Worm (Caenorhabditis elegans) whole organism, mixed stage, embryonic: ENCODE results near the gene wdr-20.

Source experiments
- M03D4.4 ChIP-seq: sonication (generic microtip); optimal IDR thresholded peaks from 2 replicates; lab custom pipeline; 2017; ENCODE audit warnings: mild to moderate bottlenecking, missing genetic modification characterization, missing compliant biosample characterization
- bed-3 ChIP-seq: fragments of 200-800 bp; sonication (Bioruptor generic); optimal IDR thresholded peaks from 3 replicates; lab custom pipeline; 2018; ENCODE audit warnings: mild to moderate bottlenecking, missing genetic modification characterization, moderate library complexity, missing compliant biosample characterization
- blmp-1 ChIP-seq: fragments of 150-350 bp; optimal IDR thresholded peaks from 2 replicates; lab custom pipeline; 2014; ENCODE audit warnings: missing biosample characterization, missing genetic modification characterization
- ceh-39 ChIP-seq: fragments of 150-350 bp; optimal IDR thresholded peaks from 2 replicates; lab custom pipeline; 2014; ENCODE audit warnings: missing biosample characterization, missing genetic modification characterization
- ceh-43 ChIP-seq: fragments of 200-800 bp; sonication (Bioruptor generic); optimal IDR thresholded peaks from 2 replicates; lab custom pipeline; 2018; ENCODE audit warnings: mild to moderate bottlenecking, missing genetic modification characterization, moderate library complexity, missing compliant biosample characterization
- ceh-83 ChIP-seq: fragments of 200-800 bp; sonication (Bioruptor generic); optimal IDR thresholded peaks from 2 replicates; lab custom pipeline; 2018; ENCODE audit warnings: mild to moderate bottlenecking, missing genetic modification characterization, missing compliant biosample characterization
- cnd-1 ChIP-seq: fragments of 200-800 bp; sonication (Bioruptor generic); optimal IDR thresholded peaks from 2 replicates; lab custom pipeline; 2018; ENCODE audit warnings: mild to moderate bottlenecking, missing genetic modification characterization, missing compliant biosample characterization
- drap-1 ChIP-seq: fragments of 200-800 bp; sonication (Bioruptor generic); optimal IDR thresholded peaks from 3 replicates; lab custom pipeline; 2018; ENCODE audit warnings: mild to moderate bottlenecking, missing genetic modification characterization, missing compliant biosample characterization
- elt-1 ChIP-seq: sonication (generic microtip); optimal IDR thresholded peaks from 2 replicates; lab custom pipeline; 2017; ENCODE audit warnings: missing genetic modification characterization, mild to moderate bottlenecking, missing compliant biosample characterization, antibody characterized with exemption, moderate library complexity, borderline replicate concordance; ENCODE audit not compliant: insufficient read depth
- elt-3 ChIP-seq: fragments of 150-350 bp; optimal IDR thresholded peaks from 2 replicates; lab custom pipeline; 2014; ENCODE audit warnings: missing biosample characterization, missing genetic modification characterization
- ham-2 ChIP-seq: fragments of 200-800 bp; sonication (Bioruptor generic); optimal IDR thresholded peaks from 2 replicates; lab custom pipeline; 2018; ENCODE audit warnings: mild to moderate bottlenecking, missing genetic modification characterization, missing compliant biosample characterization
- hlh-1 ChIP-seq: fragments of 150-350 bp; optimal IDR thresholded peaks from 2 replicates; lab custom pipeline; 2014; ENCODE audit warnings: missing biosample characterization, missing genetic modification reagents, missing genetic modification characterization
- lin-13 ChIP-seq: fragments of 150-350 bp; optimal IDR thresholded peaks from 2 replicates; lab custom pipeline; 2014; ENCODE audit warnings: missing biosample characterization, missing genetic modification characterization
- lsy-2 ChIP-seq: fragments of 150-350 bp; optimal IDR thresholded peaks from 2 replicates; lab custom pipeline; 2014; ENCODE audit warnings: missing biosample characterization, missing genetic modification characterization
- mab-5 ChIP-seq: fragments of 150-350 bp; optimal IDR thresholded peaks from 2 replicates; lab custom pipeline; 2014; ENCODE audit warnings: missing biosample characterization, missing genetic modification characterization
- mep-1 ChIP-seq: fragments of 150-350 bp; optimal IDR thresholded peaks from 2 replicates; lab custom pipeline; 2017; ENCODE audit warnings: missing biosample characterization, missing genetic modification reagents, missing genetic modification characterization, inconsistent platforms
- mls-2 ChIP-seq: sonication (generic microtip); optimal IDR thresholded peaks from 2 replicates; lab custom pipeline; 2016; ENCODE audit warnings: mild to moderate bottlenecking, missing genetic modification characterization, moderate library complexity, missing compliant biosample characterization
- nhr-12 ChIP-seq: fragments of 150-350 bp; optimal IDR thresholded peaks from 2 replicates; lab custom pipeline; 2014; ENCODE audit warnings: missing biosample characterization, missing genetic modification characterization
- nhr-2 ChIP-seq: fragments of 150-350 bp; optimal IDR thresholded peaks from 2 replicates; lab custom pipeline; 2014; ENCODE audit warnings: missing biosample characterization, missing genetic modification characterization
- nhr-237 ChIP-seq: fragments of 150-350 bp; optimal IDR thresholded peaks from 2 replicates; lab custom pipeline; 2014; ENCODE audit warnings: missing biosample characterization, missing genetic modification characterization
- nhr-28 ChIP-seq: fragments of 150-350 bp; optimal IDR thresholded peaks from 2 replicates; lab custom pipeline; 2014; ENCODE audit warnings: missing biosample characterization, missing genetic modification characterization
- pha-4 ChIP-seq: fragments of 150-350 bp; optimal IDR thresholded peaks from 2 replicates; lab custom pipeline; 2018; ENCODE audit warnings: missing biosample characterization, missing genetic modification reagents, missing genetic modification characterization
- sem-2 ChIP-seq: fragments of 200-800 bp; sonication (Bioruptor generic); optimal IDR thresholded peaks from 2 replicates; lab custom pipeline; 2018; ENCODE audit warnings: mild to moderate bottlenecking, missing genetic modification characterization, missing compliant biosample characterization
- sptf-1 ChIP-seq: sonication (generic microtip); optimal IDR thresholded peaks from 2 replicates; lab custom pipeline; 2017; ENCODE audit warnings: mild to moderate bottlenecking, missing genetic modification characterization, moderate library complexity, missing compliant biosample characterization
- tbx-8 ChIP-seq: fragments of 200-800 bp; sonication (Bioruptor generic); optimal IDR thresholded peaks from 2 replicates; lab custom pipeline; 2018; ENCODE audit warnings: mild to moderate bottlenecking, missing genetic modification characterization, moderate library complexity, missing compliant biosample characterization
- unc-120 ChIP-seq: sonication (generic microtip); optimal IDR thresholded peaks from 2 replicates; lab custom pipeline; 2017; ENCODE audit warnings: missing genetic modification characterization, missing compliant biosample characterization; ENCODE audit not compliant: poor library complexity, severe bottlenecking
- unc-39 ChIP-seq: fragments of 150-350 bp; optimal IDR thresholded peaks from 2 replicates; lab custom pipeline; 2014; ENCODE audit warnings: missing biosample characterization, missing genetic modification characterization
- unc-62 ChIP-seq: fragments of 150-350 bp; optimal IDR thresholded peaks from 2 replicates; lab custom pipeline; 2014; ENCODE audit warnings: missing biosample characterization, missing genetic modification reagents, missing genetic modification characterization
- zip-8 ChIP-seq: fragments of 150-350 bp; optimal IDR thresholded peaks from 2 replicates; lab custom pipeline; 2014; ENCODE audit warnings: missing biosample characterization, missing genetic modification characterization
- ztf-11 ChIP-seq: fragments of 150-350 bp; optimal IDR thresholded peaks from 2 replicates; lab custom pipeline; 2014; ENCODE audit warnings: missing biosample characterization, missing genetic modification characterization

wdr-20 gene

ce11 chrV:10152278-10152677 lies 18.3 kb upstream of the wdr-20 start, which contains the start of gene srsx-28:
Gene srsx-28, plus strand, starts transcription at chrV:10152578.
- TF ChIP-seq elt-3 (tag; lab: Kevin White, UChicago): no peak
- TF ChIP-seq mls-2 (tag; lab: Kevin White, UChicago): no peak
- TF ChIP-seq, all 35 proteins: peak for 0

ce11 chrV:10149728-10150127 lies 15.8 kb upstream of the wdr-20 start, which contains the start of gene srsx-27:
Gene srsx-27, plus strand, starts transcription at chrV:10150028.
- no peak for TF ChIP-seq ceh-83 (GFP tag; lab: Kevin White, UChicago)
- TF ChIP-seq ztf-11 (tag; lab: Kevin White, UChicago): no peak
- no peak for TF ChIP-seq drap-1 (GFP tag; lab: Kevin White, UChicago)
- no peak for TF ChIP-seq zip-8

- no peak for TF ChIP-seq nhr-2 (tag; lab: Kevin White, UChicago)
- TF ChIP-seq blmp-1 (tag; lab: Kevin White, UChicago): no peak
- no peak for TF ChIP-seq ztf-11 (tag; lab: Kevin White, UChicago)
- TF ChIP-seq ceh-83 (GFP tag; lab: Kevin White, UChicago): no peak
- no peak for TF ChIP-seq lsy-2 (tag; lab: Kevin White, UChicago)
- no peak for TF ChIP-seq drap-1 (GFP tag; lab: Kevin White, UChicago)
- TF ChIP-seq hlh-1 (tag; lab: Kevin White, UChicago): no peak
- TF ChIP-seq pha-4 (tag; lab: Kevin White, UChicago): no peak
- TF ChIP-seq mls-2 (tag; lab: Kevin White, UChicago): no peak
- TF ChIP-seq cnd-1: no peak
- no peak for TF ChIP-seq mab-5 (tag; lab: Kevin White, UChicago)
- no peak for TF ChIP-seq elt-1 (tag; lab: Kevin White, UChicago)
- no peak for TF ChIP-seq zip-8
- no peak for TF ChIP-seq nhr-237
- TF ChIP-seq lin-13 (tag; lab: Kevin White, UChicago): no peak
- TF ChIP-seq ceh-43: no peak
- TF ChIP-seq tbx-8 (GFP tag; lab: Kevin White, UChicago): no peak
- TF ChIP-seq nhr-12 (tag; lab: Kevin White, UChicago): no peak
- no peak for TF ChIP-seq sem-2 (GFP tag; lab: Kevin White, UChicago)
Observed at ce11 chrV:10148352-10148751, 14.4 kb upstream of the wdr-20 start, which contains the start of gene srsx-26. Gene srsx-26, plus strand, starts transcription at chrV:10148652.

- no peak for TF ChIP-seq ceh-83 (GFP tag; lab: Kevin White, UChicago)
- TF ChIP-seq nhr-2 (tag; lab: Kevin White, UChicago): no peak
- no peak for TF ChIP-seq nhr-237
- TF ChIP-seq unc-39 (tag; lab: Kevin White, UChicago): no peak
- TF ChIP-seq unc-120: peak; percentile 16
- no peak for TF ChIP-seq bed-3
- peak; percentile 52 for TF ChIP-seq hlh-1 (tag; lab: Kevin White, UChicago)
- TF ChIP-seq nhr-28 (tag; lab: Kevin White, UChicago): no peak
- no peak for TF ChIP-seq zip-8
- no peak for TF ChIP-seq nhr-12 (tag; lab: Kevin White, UChicago)
- peak; percentile 44 for TF ChIP-seq unc-62
- TF ChIP-seq, all 35 proteins: peak for 3
Observed at ce11 chrV:10146787-10147186, 12.8 kb upstream of the wdr-20 start.

- TF ChIP-seq hlh-1 (tag; lab: Kevin White, UChicago) (peak; percentile 27), mls-2 (tag; lab: Kevin White, UChicago) (no peak), ceh-43 (no peak), mep-1 (tag; lab: Kevin White, UChicago) (no peak)
Observed at ce11 chrV:10145653-10146052, 11.7 kb upstream of the wdr-20 start, which contains the start of gene C51E3.9. Gene C51E3.9, plus strand, starts transcription at chrV:10145953.

ce11 chrV:10133277-10133676 lies 681 bp downstream of the wdr-20 start:
- TF ChIP-seq unc-39 (tag; lab: Kevin White, UChicago) (no peak), ceh-39 (tag; lab: Kevin White, UChicago) (no peak), drap-1 (GFP tag; lab: Kevin White, UChicago) (no peak), ham-2 (GFP tag; lab: Kevin White, UChicago) (no peak), M03D4.4 (tag; lab: Kevin White, UChicago) (no peak), nhr-28 (tag; lab: Kevin White, UChicago) (no peak), zip-8 (no peak), bed-3 (no peak), sem-2 (GFP tag; lab: Kevin White, UChicago) (no peak), ceh-83 (GFP tag; lab: Kevin White, UChicago) (no peak), lsy-2 (tag; lab: Kevin White, UChicago) (no peak), sptf-1 (tag; lab: Kevin White, UChicago) (no peak), elt-1 (tag; lab: Kevin White, UChicago) (no peak), lin-13 (tag; lab: Kevin White, UChicago) (no peak)
